Fruit fly (Drosophila melanogaster) whole organism, embryonic: ENCODE measurements around the gene Jupiter.

Experiments
- Antp ChIP-seq: fragments of 200-800 bp; sonication (Bioruptor generic); optimal IDR thresholded peaks from 3 replicates; lab custom pipeline; 2016; ENCODE audit warnings: missing biosample characterization, missing genetic modification characterization
- Atf-2 ChIP-seq: fragments of 200-800 bp; sonication (Bioruptor generic); optimal IDR thresholded peaks from 2 replicates; lab custom pipeline; 2016; ENCODE audit warnings: missing biosample characterization, missing genetic modification characterization
- CG1024 ChIP-seq: fragments of 200-800 bp; sonication (Bioruptor generic); IDR thresholded peaks from 2 replicates; pipeline ENCODE4 v1.3.6; 2022; ENCODE audit warnings: missing biosample characterization, missing genetic modification characterization
- CG10431 ChIP-seq: fragments of 200-800 bp; sonication (Bioruptor generic); optimal IDR thresholded peaks from 3 replicates; lab custom pipeline; 2018; ENCODE audit warnings: missing biosample characterization, mild to moderate bottlenecking, missing genetic modification characterization
- CG10959 ChIP-seq: fragments of 200-800 bp; sonication (Bioruptor generic); IDR thresholded peaks from 2 replicates; pipeline ENCODE4 v1.3.6; 2022; ENCODE audit warnings: missing biosample characterization, missing genetic modification characterization
- CG12071 ChIP-seq: fragments of 200-800 bp; sonication (Bioruptor generic); optimal IDR thresholded peaks from 3 replicates; lab custom pipeline; 2018; ENCODE audit warnings: missing biosample characterization, mild to moderate bottlenecking, missing genetic modification characterization
- CG12744 ChIP-seq: fragments of 200-800 bp; sonication (Bioruptor generic); optimal IDR thresholded peaks from 2 replicates; lab custom pipeline; 2016; ENCODE audit warnings: missing biosample characterization, missing genetic modification characterization
- CG13123 ChIP-seq: fragments of 200-800 bp; sonication (Bioruptor generic); optimal IDR thresholded peaks from 2 replicates; lab custom pipeline; 2016; ENCODE audit warnings: missing biosample characterization, missing genetic modification characterization
- CG14710 ChIP-seq: fragments of 200-800 bp; sonication (Bioruptor generic); optimal IDR thresholded peaks from 3 replicates; lab custom pipeline; 2019; ENCODE audit warnings: missing biosample characterization, mild to moderate bottlenecking, missing genetic modification characterization, moderate library complexity
- CG14965 ChIP-seq: fragments of 200-800 bp; sonication (Bioruptor generic); optimal IDR thresholded peaks from 2 replicates; lab custom pipeline; 2016; ENCODE audit warnings: missing biosample characterization, missing genetic modification characterization, borderline replicate concordance
- CG16863 ChIP-seq: fragments of 200-800 bp; sonication (Bioruptor generic); optimal IDR thresholded peaks from 3 replicates; lab custom pipeline; 2016; ENCODE audit warnings: missing biosample characterization, missing genetic modification characterization
- CG31388 ChIP-seq: fragments of 200-800 bp; sonication (Bioruptor generic); optimal IDR thresholded peaks from 2 replicates; lab custom pipeline; 2016; ENCODE audit warnings: missing biosample characterization, missing genetic modification characterization
- CG42726 ChIP-seq: fragments of 200-800 bp; sonication (Bioruptor generic); IDR thresholded peaks from 2 replicates; pipeline ENCODE4 v1.3.6; 2022; ENCODE audit warnings: missing biosample characterization, missing genetic modification characterization; ENCODE audit not compliant: partially characterized antibody
- CG4282 ChIP-seq: fragments of 200-800 bp; sonication (Bioruptor generic); optimal IDR thresholded peaks from 2 replicates; lab custom pipeline; 2016; ENCODE audit warnings: missing biosample characterization, missing genetic modification characterization
- CG4360 ChIP-seq: fragments of 200-800 bp; sonication (Bioruptor generic); IDR thresholded peaks from 2 replicates; pipeline ENCODE4 v1.3.6; 2022; ENCODE audit warnings: missing biosample characterization, missing genetic modification characterization
- CG4854 ChIP-seq: fragments of 200-800 bp; sonication (Bioruptor generic); optimal IDR thresholded peaks from 2 replicates; lab custom pipeline; 2016; ENCODE audit warnings: missing biosample characterization, missing genetic modification characterization, inconsistent platforms
- CG6683 ChIP-seq: fragments of 200-800 bp; sonication (Bioruptor generic); optimal IDR thresholded peaks from 2 replicates; lab custom pipeline; 2017; ENCODE audit warnings: missing biosample characterization, mild to moderate bottlenecking, missing genetic modification characterization, missing genetic modification reagents
- Camta ChIP-seq: fragments of 200-800 bp; sonication (Bioruptor generic); optimal IDR thresholded peaks from 2 replicates; lab custom pipeline; 2016; ENCODE audit warnings: missing biosample characterization, missing genetic modification characterization
- CkIIα-i1 ChIP-seq: fragments of 200-800 bp; sonication (Bioruptor generic); IDR thresholded peaks from 2 replicates; pipeline ENCODE4 v1.3.6; 2022; ENCODE audit warnings: missing biosample characterization, missing genetic modification characterization
- Dad ChIP-seq: fragments of 200-800 bp; sonication (Bioruptor generic); optimal IDR thresholded peaks from 3 replicates; lab custom pipeline; 2016; ENCODE audit warnings: missing biosample characterization, missing genetic modification characterization
- Dip3 ChIP-seq: fragments of 200-800 bp; sonication (Bioruptor generic); optimal IDR thresholded peaks from 3 replicates; lab custom pipeline; 2016; ENCODE audit warnings: missing biosample characterization, missing genetic modification characterization
- Doc3 ChIP-seq: fragments of 200-800 bp; sonication (Bioruptor generic); IDR thresholded peaks from 3 replicates; pipeline ENCODE4 v1.3.6; 2022; ENCODE audit warnings: missing biosample characterization, missing genetic modification characterization; ENCODE audit not compliant: partially characterized antibody
- Fer1 ChIP-seq: fragments of 200-800 bp; sonication (Bioruptor generic); optimal IDR thresholded peaks from 2 replicates; lab custom pipeline; 2017; ENCODE audit warnings: missing biosample characterization, mild to moderate bottlenecking, missing genetic modification characterization
- HLHmδ ChIP-seq: fragments of 200-800 bp; sonication (Bioruptor generic); optimal IDR thresholded peaks from 2 replicates; lab custom pipeline; 2018; ENCODE audit warnings: missing biosample characterization, mild to moderate bottlenecking, missing genetic modification characterization, moderate library complexity
- Hr3 ChIP-seq: fragments of 200-800 bp; sonication (Bioruptor generic); optimal IDR thresholded peaks from 3 replicates; lab custom pipeline; 2016; ENCODE audit warnings: missing biosample characterization, missing genetic modification characterization
- MTF-1 ChIP-seq: fragments of 200-800 bp; sonication (Bioruptor generic); optimal IDR thresholded peaks from 2 replicates; lab custom pipeline; 2018; ENCODE audit warnings: missing biosample characterization, mild to moderate bottlenecking, missing genetic modification characterization, borderline replicate concordance
- Mad ChIP-seq: fragments of 200-800 bp; sonication (Bioruptor generic); optimal IDR thresholded peaks from 2 replicates; lab custom pipeline; 2016; ENCODE audit warnings: missing biosample characterization, missing genetic modification characterization
- Meics ChIP-seq: fragments of 200-800 bp; sonication (Bioruptor generic); optimal IDR thresholded peaks from 2 replicates; lab custom pipeline; 2017; ENCODE audit warnings: missing biosample characterization, mild to moderate bottlenecking, missing genetic modification characterization
- Sin3A ChIP-seq: fragments of >200 bp; optimal IDR thresholded peaks from 2 replicates; lab custom pipeline; 2018
- Ssrp ChIP-seq: fragments of 200-800 bp; sonication (Bioruptor generic); optimal IDR thresholded peaks from 2 replicates; lab custom pipeline; 2018; ENCODE audit warnings: missing biosample characterization, mild to moderate bottlenecking, missing genetic modification characterization, moderate library complexity
- TFAM ChIP-seq: fragments of 200-800 bp; sonication (Bioruptor generic); optimal IDR thresholded peaks from 2 replicates; lab custom pipeline; 2017; ENCODE audit warnings: missing biosample characterization, missing genetic modification characterization, inconsistent platforms
- Usf ChIP-seq: fragments of 200-800 bp; sonication (Bioruptor generic); optimal IDR thresholded peaks from 2 replicates; lab custom pipeline; 2017; ENCODE audit warnings: missing genotype, missing biosample characterization, missing genetic modification characterization
- bcd ChIP-seq: fragments of 200-800 bp; sonication (Bioruptor generic); optimal IDR thresholded peaks from 2 replicates; lab custom pipeline; 2017; ENCODE audit warnings: missing biosample characterization, mild to moderate bottlenecking, missing genetic modification characterization
- btn ChIP-seq: fragments of 200-800 bp; sonication (Bioruptor generic); optimal IDR thresholded peaks from 2 replicates; lab custom pipeline; 2016; ENCODE audit warnings: missing biosample characterization, missing genetic modification characterization
- cg ChIP-seq: fragments of 200-800 bp; sonication (Bioruptor generic); optimal IDR thresholded peaks from 3 replicates; lab custom pipeline; 2019; ENCODE audit warnings: missing biosample characterization, mild to moderate bottlenecking, missing genetic modification characterization, moderate library complexity
- dan ChIP-seq: fragments of 200-800 bp; sonication (Bioruptor generic); IDR thresholded peaks from 2 replicates; pipeline ENCODE4 v1.3.6; 2022; ENCODE audit warnings: missing biosample characterization, missing genetic modification characterization
- dysf ChIP-seq: fragments of 200-800 bp; sonication (Bioruptor generic); IDR thresholded peaks from 3 replicates; pipeline ENCODE4 v1.3.6; 2022; ENCODE audit warnings: missing biosample characterization, missing genetic modification characterization
- ems ChIP-seq: fragments of 200-800 bp; sonication (Bioruptor generic); optimal IDR thresholded peaks from 3 replicates; lab custom pipeline; 2016; ENCODE audit warnings: missing biosample characterization, missing genetic modification characterization
- grau ChIP-seq: fragments of 200-800 bp; optimal IDR thresholded peaks from 3 replicates; lab custom pipeline; 2019; ENCODE audit warnings: missing biosample characterization, mild to moderate bottlenecking, missing genetic modification characterization, moderate library complexity
- ham ChIP-seq: fragments of 200-800 bp; sonication (Bioruptor generic); IDR thresholded peaks from 2 replicates; pipeline ENCODE4 v1.3.6; 2022; ENCODE audit warnings: missing biosample characterization, missing genetic modification characterization
- insv ChIP-seq, 2 experiments: fragments of 200-800 bp; sonication (Bioruptor generic); optimal IDR thresholded peaks; 3 replicates each; lab custom pipeline; 2016 to 2018; ENCODE audit warnings: missing biosample characterization in 2 of 2, missing genetic modification characterization in 2 of 2
- jing ChIP-seq: fragments of 200-800 bp; sonication (Bioruptor generic); optimal IDR thresholded peaks from 2 replicates; lab custom pipeline; 2018; ENCODE audit warnings: missing biosample characterization, mild to moderate bottlenecking, missing genetic modification characterization
- nau ChIP-seq: fragments of 200-800 bp; sonication (Bioruptor generic); optimal IDR thresholded peaks from 3 replicates; lab custom pipeline; 2017; ENCODE audit warnings: missing biosample characterization, mild to moderate bottlenecking, missing genetic modification characterization, missing genetic modification reagents
- onecut ChIP-seq: fragments of 200-800 bp; sonication (Bioruptor generic); IDR thresholded peaks from 2 replicates; pipeline ENCODE4 v1.3.6; 2022; ENCODE audit warnings: missing biosample characterization, missing genetic modification characterization
- scrt ChIP-seq: fragments of 200-800 bp; sonication (Bioruptor generic); optimal IDR thresholded peaks from 2 replicates; lab custom pipeline; 2018; ENCODE audit warnings: missing biosample characterization, mild to moderate bottlenecking, missing genetic modification characterization, moderate library complexity
- sisA ChIP-seq: fragments of 200-800 bp; sonication (Bioruptor generic); IDR thresholded peaks from 2 replicates; pipeline ENCODE4 v1.3.6; 2022; ENCODE audit warnings: missing biosample characterization, missing genetic modification characterization
- slp2 ChIP-seq: fragments of 200-800 bp; sonication (Bioruptor generic); optimal IDR thresholded peaks from 2 replicates; lab custom pipeline; 2016; ENCODE audit warnings: missing biosample characterization, missing genetic modification characterization
- tll ChIP-seq, 2 experiments: fragments of 200-800 bp in 1 of 2; fragments of >200 bp in 1 of 2; sonication (Bioruptor generic) in 1 of 2; optimal IDR thresholded peaks; 2 replicates each; lab custom pipeline; 2017 to 2019; ENCODE audit warnings: missing biosample characterization in 2 of 2, missing genetic modification characterization in 2 of 2, mild to moderate bottlenecking in 1 of 2, moderate library complexity in 1 of 2
- wdn ChIP-seq: fragments of 200-800 bp; sonication (Bioruptor generic); IDR thresholded peaks from 2 replicates; pipeline ENCODE4 v1.3.6; 2022; ENCODE audit warnings: missing biosample characterization, missing genetic modification characterization
- zfh2 ChIP-seq: fragments of 200-800 bp; sonication (Bioruptor generic); optimal IDR thresholded peaks from 2 replicates; lab custom pipeline; 2016; ENCODE audit warnings: missing biosample characterization, missing genetic modification characterization

The Jupiter gene

dm6 chr3R:11613252-11614036 lies 6.3 kb downstream of the Jupiter start (continued):
- TF ChIP-seq Mad (GFP tag; lab: Kevin White, UChicago) = peak; percentile 45
- TF ChIP-seq CG10959 = peak; percentile 40; the same call in 1 of the 2 replicates
- TF ChIP-seq CG10431 (GFP tag; lab: Kevin White, UChicago) = no peak
- no peak for TF ChIP-seq jing (GFP tag; lab: Kevin White, UChicago)
- TF ChIP-seq Meics (GFP tag; lab: Kevin White, UChicago) = peak; percentile 6
- TF ChIP-seq Doc3 (GFP tag; lab: Robert Waterston, UW) = no peak
- TF ChIP-seq Usf (GFP tag; lab: Kevin White, UChicago) = no peak
- peak; percentile 44 for TF ChIP-seq btn (GFP tag; lab: Kevin White, UChicago)
- peak; percentile 45 for TF ChIP-seq Ssrp (tag; lab: Kevin White, UChicago)
- TF ChIP-seq Dip3 (GFP tag; lab: Kevin White, UChicago) = peak; percentile 23
- no peak for TF ChIP-seq TFAM (GFP tag; lab: Kevin White, UChicago)
- no peak for TF ChIP-seq cg (GFP tag; lab: Kevin White, UChicago)
- peak; percentile 45 for TF ChIP-seq CG14965 (GFP tag; lab: Kevin White, UChicago)
- TF ChIP-seq CG1024 = peak; percentile 51; the same call in 1 of the 2 replicates
- peak in 1 of 2 experiments; percentile 66 for TF ChIP-seq tll (GFP tag; optimal IDR thresholded peaks at IDR 0.05; lab: Kevin White, UChicago)
- peak; percentile 78 for TF ChIP-seq Hr3
- TF ChIP-seq Antp (GFP tag; lab: Kevin White, UChicago) = peak; percentile 22
- TF ChIP-seq dysf (GFP tag; lab: Robert Waterston, UW) = peak; percentile 78
- TF ChIP-seq scrt (GFP tag; lab: Kevin White, UChicago) = no peak
- TF ChIP-seq Atf-2 (GFP tag; lab: Kevin White, UChicago) = peak; percentile 62
- peak; percentile 75 for TF ChIP-seq sisA
- peak; percentile 64 for TF ChIP-seq grau (tag; lab: Kevin White, UChicago)
- peak; percentile 47 for TF ChIP-seq Dad (GFP tag; lab: Kevin White, UChicago)
- no peak; the same call in 1 of the 2 replicates for TF ChIP-seq dan
- TF ChIP-seq CG4282 = peak; percentile 7
- TF ChIP-seq CG31388 = peak; percentile 55
- TF ChIP-seq zfh2 = peak; percentile 3
- peak; percentile 47 for TF ChIP-seq CG14710 (tag; lab: Kevin White, UChicago)
- TF ChIP-seq ham (GFP tag; lab: Robert Waterston, UW) = no peak
- peak; percentile 65 for TF ChIP-seq CG4854 (GFP tag; lab: Kevin White, UChicago)
- TF ChIP-seq CG4360 (GFP tag; lab: Robert Waterston, UW) = no peak
- TF ChIP-seq CG6683 = no peak
- peak in 1 of 2 experiments; percentile 64 for TF ChIP-seq insv (GFP tag; optimal IDR thresholded peaks at IDR 0.05; lab: Kevin White, UChicago)
- TF ChIP-seq wdn (GFP tag; lab: Robert Waterston, UW) = no peak
- peak; percentile 43 for TF ChIP-seq Fer1 (GFP tag; lab: Kevin White, UChicago)
- TF ChIP-seq CG13123 (GFP tag; lab: Kevin White, UChicago) = peak; percentile 27
- TF ChIP-seq CG42726 (GFP tag; lab: Robert Waterston, UW) = peak; percentile 85
- peak; percentile 65 for TF ChIP-seq bcd
- TF ChIP-seq nau (GFP tag; lab: Kevin White, UChicago) = peak; percentile 18
- no peak for TF ChIP-seq ems
- no peak for TF ChIP-seq MTF-1 (GFP tag; lab: Kevin White, UChicago)
- peak; percentile 48 for TF ChIP-seq Camta (GFP tag; lab: Kevin White, UChicago)
- peak; percentile 67 for TF ChIP-seq onecut (GFP tag; lab: Robert Waterston, UW)
- TF ChIP-seq slp2 (GFP tag; lab: Kevin White, UChicago) = peak; percentile 24
- no peak for TF ChIP-seq Sin3A (lab: Kevin White, UChicago)
- peak; percentile 34 for TF ChIP-seq CG16863 (GFP tag; lab: Kevin White, UChicago)
- TF ChIP-seq CkIIα-i1 (GFP tag; lab: Robert Waterston, UW) = no peak
- TF ChIP-seq CG12744 = peak; percentile 61
- no peak for TF ChIP-seq HLHmδ (GFP tag; lab: Kevin White, UChicago)
- no peak for TF ChIP-seq CG12071 (GFP tag; lab: Kevin White, UChicago)
